Worm (Caenorhabditis elegans): ENCODE measurements around the gene srz-105.

srz-105 gene

DNA sequence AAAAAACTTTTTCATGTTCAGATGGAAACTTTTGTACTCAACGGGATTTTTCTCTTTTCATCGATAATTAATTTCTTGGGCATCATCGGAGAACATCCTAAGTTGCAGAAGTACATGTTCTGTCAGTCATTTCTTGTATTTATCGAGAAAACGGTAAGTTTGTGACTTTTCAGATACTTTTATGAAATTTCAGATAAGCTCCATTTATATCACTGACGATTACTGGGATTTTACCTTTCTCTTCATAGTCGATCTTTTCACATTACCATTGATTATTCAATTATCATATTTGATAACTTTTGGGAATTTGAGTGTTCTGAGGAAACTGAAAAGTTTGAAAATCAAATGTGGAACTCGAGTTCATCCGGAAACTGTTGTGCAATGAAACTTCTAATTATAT lies at the start of gene srz-105:
Gene srz-105 (plus strand): TSS at position 301 of the 400 bp plus-strand sequence.
- TF ChIP-seq ceh-30 (tag; optimal IDR thresholded peaks at IDR 0.05) (no peak), nfya-1 (tag; optimal IDR thresholded peaks at IDR 0.05) (no peak), rnt-1 (tag; optimal IDR thresholded peaks at IDR 0.05) (no peak)

DNA sequence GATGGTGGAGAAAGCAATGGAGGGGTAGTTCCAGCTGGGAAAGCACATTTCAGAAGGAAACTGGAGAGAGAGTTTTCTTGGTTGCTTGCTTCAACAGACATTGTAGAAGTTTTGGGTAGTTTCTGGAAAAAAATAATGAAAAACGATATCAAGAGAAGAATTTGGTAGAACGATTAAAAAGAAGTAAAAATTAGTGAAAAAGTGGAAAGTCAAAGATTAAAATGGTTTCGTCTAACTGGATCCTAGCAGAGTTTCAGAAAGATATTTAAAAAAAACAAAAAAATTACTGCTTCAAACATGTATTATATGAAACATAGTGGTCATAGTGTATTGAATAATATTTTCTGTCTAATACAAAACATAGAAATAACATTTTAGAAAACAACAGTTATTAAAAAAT lies 47.4 kb upstream of the srz-105 start, which contains the start of gene F38C2.7:
Gene F38C2.7 (minus strand): TSS at position 101 of the 400 bp plus-strand sequence.
- TF ChIP-seq che-1 (tag; optimal IDR thresholded peaks at IDR 0.05) (no peak), ahr-1 (tag; optimal IDR thresholded peaks at IDR 0.05) (no peak), ref-2 (tag; optimal IDR thresholded peaks at IDR 0.05) (no peak), C38D4.7 (GFP tag; optimal IDR thresholded peaks at IDR 0.05) (no peak), unc-86 (tag; optimal IDR thresholded peaks at IDR 0.05) (no peak), hlh-15 (tag; optimal IDR thresholded peaks at IDR 0.05) (no peak), hlh-13 (GFP tag; optimal IDR thresholded peaks at IDR 0.05) (no peak), nfya-1 (tag; optimal IDR thresholded peaks at IDR 0.05) (no peak)

DNA sequence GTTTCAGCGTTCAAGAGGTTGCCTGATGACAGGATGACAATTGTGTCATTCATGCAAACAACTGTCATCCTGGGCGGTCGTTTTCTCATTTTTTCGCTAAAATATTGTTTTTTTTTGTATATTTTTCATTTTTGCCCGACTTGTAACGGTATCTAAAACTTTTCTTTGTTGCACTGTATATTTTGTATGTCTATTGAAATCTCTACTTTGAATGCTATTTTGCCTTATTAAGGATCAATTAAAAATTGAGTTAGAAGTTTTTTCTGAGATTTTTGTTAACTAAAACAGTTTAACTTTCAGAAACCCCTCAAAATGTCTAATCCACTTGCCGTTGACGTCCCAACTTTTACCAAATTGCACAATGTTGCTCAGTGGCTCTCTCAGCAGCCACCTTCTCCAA lies 46.8 kb upstream of the srz-105 start, which contains the start of gene ccch-2:
Gene ccch-2 (plus strand): TSS at position 301 of the 400 bp plus-strand sequence.
- TF ChIP-seq pha-4 (tag; optimal IDR thresholded peaks at IDR 0.05) (no peak), pros-1 (tag; optimal IDR thresholded peaks at IDR 0.05) (no peak), C08G9.2 (tag; optimal IDR thresholded peaks at IDR 0.05) (no peak), madf-2 (tag; optimal IDR thresholded peaks at IDR 0.05) (no peak), gmeb-2 (tag; optimal IDR thresholded peaks at IDR 0.05) (no peak), lin-11 (tag; optimal IDR thresholded peaks at IDR 0.05) (no peak), rnt-1 (tag; optimal IDR thresholded peaks at IDR 0.05) (no peak), ceh-48 (tag; optimal IDR thresholded peaks at IDR 0.05) (no peak), unc-55 (GFP tag; optimal IDR thresholded peaks at IDR 0.05) (no peak), sox-4 (tag; optimal IDR thresholded peaks at IDR 0.05) (no peak), npax-4 (tag; optimal IDR thresholded peaks at IDR 0.05) (no peak), fkh-10 (GFP tag; optimal IDR thresholded peaks at IDR 0.05) (no peak), fkh-6 (tag; optimal IDR thresholded peaks at IDR 0.05) (no peak), K09A11.1 (tag; optimal IDR thresholded peaks at IDR 0.05; ENCODE audit: insufficient read depth) (no peak), unc-42 (tag; optimal IDR thresholded peaks at IDR 0.05) (no peak)

DNA sequence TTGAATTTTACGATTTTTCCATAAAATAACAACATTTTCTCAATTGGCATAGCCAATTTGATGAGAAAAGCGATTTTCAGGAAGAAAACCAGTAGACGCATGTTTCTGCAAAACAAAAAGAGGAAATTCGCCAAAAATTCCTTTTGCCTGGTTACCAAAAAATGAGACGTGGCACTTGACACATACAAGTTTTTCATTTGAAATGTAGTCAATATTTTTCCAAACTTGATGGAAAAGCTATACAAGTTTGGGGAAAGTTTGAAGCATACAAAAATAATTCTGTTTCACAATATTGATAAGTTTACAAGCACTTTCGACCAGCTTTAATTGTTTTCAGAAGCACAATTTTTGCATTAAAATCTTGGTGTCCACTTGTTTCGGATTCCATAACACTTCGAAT lies 44.1 kb upstream of the srz-105 start, which contains the start of gene clec-191:
Gene clec-191 (minus strand): TSS at position 101 of the 400 bp plus-strand sequence.
- TF ChIP-seq ceh-2 (tag; optimal IDR thresholded peaks at IDR 0.05) (no peak), unc-3 (GFP tag; conservative IDR thresholded peaks at IDR 0.05) (no peak), unc-3 (tag; optimal IDR thresholded peaks at IDR 0.05) (no peak), ceh-45 (GFP tag; IDR thresholded peaks at IDR 0.05) (no peak)

DNA sequence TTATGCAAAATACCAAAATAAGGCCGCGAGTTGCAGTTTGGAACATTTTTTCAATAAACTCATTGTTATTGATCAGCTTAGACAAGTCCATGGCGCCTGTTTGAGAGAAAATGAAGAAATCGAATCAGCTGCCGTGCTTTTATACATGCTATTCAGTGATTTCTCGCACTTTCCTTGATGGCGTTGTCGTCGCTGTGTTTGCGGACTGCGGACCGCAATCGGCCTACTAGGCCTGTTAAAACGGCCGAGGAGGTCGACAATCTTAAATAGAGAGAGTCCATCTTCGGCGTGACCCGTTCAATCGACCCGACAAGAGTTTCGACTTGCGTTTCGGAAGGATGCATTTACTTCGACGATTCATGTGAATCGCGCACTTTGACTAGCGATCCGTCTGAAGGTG lies 33.9 kb upstream of the srz-105 start, which contains the start of gene srz-75:
Gene srz-75 (minus strand): TSS at position 101 of the 400 bp plus-strand sequence.
- TF ChIP-seq Y22D7AL.16 (tag; optimal IDR thresholded peaks at IDR 0.05) (no peak), pat-9 (tag; optimal IDR thresholded peaks at IDR 0.05) (no peak)

DNA sequence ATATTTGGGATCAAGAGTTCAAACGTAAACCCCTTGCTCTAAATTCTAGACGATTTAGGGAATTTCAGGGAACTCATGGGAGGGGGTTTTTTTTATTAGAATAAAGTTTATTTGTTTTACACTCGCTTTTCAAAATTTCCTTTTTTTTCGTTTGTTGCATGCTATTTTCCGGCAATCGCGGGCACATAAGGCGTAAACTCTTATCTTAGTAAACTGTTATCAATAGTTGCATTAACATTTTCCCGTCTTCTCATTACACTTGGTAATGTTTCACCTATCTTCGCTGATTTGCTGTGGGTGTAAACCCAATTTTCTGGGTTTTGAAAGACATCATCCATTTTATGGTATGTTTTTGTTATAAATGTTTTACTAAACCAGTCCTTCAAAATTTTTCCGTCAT lies 30.8 kb upstream of the srz-105 start:
- TF ChIP-seq elt-2 (tag; optimal IDR thresholded peaks at IDR 0.05) = peak; percentile 37
- no peak for TF ChIP-seq tbx-2 (tag; optimal IDR thresholded peaks at IDR 0.05)

DNA sequence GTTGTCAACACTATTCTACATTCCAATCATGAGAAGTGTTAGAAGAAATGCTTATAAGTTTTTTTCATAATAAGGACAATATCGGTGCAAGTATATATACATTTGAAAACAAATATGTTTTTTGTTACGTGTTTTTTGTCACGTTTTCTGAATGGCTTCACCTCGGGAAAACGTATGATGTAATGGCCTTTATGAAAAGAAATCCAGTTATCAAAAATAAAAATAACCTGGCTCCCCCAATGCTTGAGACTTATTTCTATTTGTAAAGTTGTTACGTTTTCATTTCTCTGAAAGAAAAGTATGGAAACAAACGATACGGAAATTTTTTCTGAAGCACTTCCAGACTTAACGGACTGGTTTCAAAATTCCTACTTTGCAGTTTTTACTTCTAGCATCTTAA lies 25.8 kb upstream of the srz-105 start, which contains the start of gene srz-72:
Gene srz-72 (plus strand): TSS at position 301 of the 400 bp plus-strand sequence.
- no peak for TF ChIP-seq unc-3 (GFP tag; conservative IDR thresholded peaks at IDR 0.05)
- TF ChIP-seq unc-3 (tag; optimal IDR thresholded peaks at IDR 0.05) = no peak
- no peak for TF ChIP-seq nhr-11 (tag; optimal IDR thresholded peaks at IDR 0.05)
- no peak for TF ChIP-seq ztf-16 (tag; optimal IDR thresholded peaks at IDR 0.05)
- TF ChIP-seq ceh-18 (tag; optimal IDR thresholded peaks at IDR 0.05) = no peak
- TF ChIP-seq ceh-45 (GFP tag; IDR thresholded peaks at IDR 0.05) = no peak
- no peak for TF ChIP-seq ceh-2 (tag; optimal IDR thresholded peaks at IDR 0.05)
- TF ChIP-seq lim-6 (tag; optimal IDR thresholded peaks at IDR 0.05) = no peak
- no peak for TF ChIP-seq sdc-2 (tag; optimal IDR thresholded peaks at IDR 0.05)
- TF ChIP-seq madf-2 (tag; optimal IDR thresholded peaks at IDR 0.05) = no peak
